Worm (Caenorhabditis elegans) whole organism, L1 larva: ENCODE measurements around the gene mel-46.
A peak's percentile ranks its signal among the peaks of the same experiment; 100 is the strongest.

Experiments
- F16B12.6 ChIP-seq: fragments of 150-350 bp; optimal IDR thresholded peaks from 2 replicates; lab custom pipeline; 2014; ENCODE audit warnings: missing biosample characterization, missing genetic modification characterization
- Y116A8C.19 ChIP-seq: sonication (generic microtip); optimal IDR thresholded peaks from 2 replicates; lab custom pipeline; 2016; ENCODE audit warnings: missing compliant biosample characterization, missing genetic modification characterization, borderline replicate concordance
- aha-1 ChIP-seq: fragments of 150-350 bp; optimal IDR thresholded peaks from 2 replicates; lab custom pipeline; 2014; ENCODE audit warnings: missing biosample characterization, missing genetic modification characterization
- alr-1 ChIP-seq: fragments of 200-800 bp; sonication (Bioruptor generic); optimal IDR thresholded peaks from 2 replicates; lab custom pipeline; 2018; ENCODE audit warnings: borderline replicate concordance, mild to moderate bottlenecking, missing genetic modification characterization, missing compliant biosample characterization
- ama-1 ChIP-seq: fragments of 150-350 bp; optimal IDR thresholded peaks from 2 replicates; lab custom pipeline; 2014
- ceh-63 ChIP-seq: fragments of 200-800 bp; sonication (Bioruptor generic); optimal IDR thresholded peaks from 2 replicates; lab custom pipeline; 2018; ENCODE audit warnings: mild to moderate bottlenecking, missing genetic modification characterization, missing compliant biosample characterization
- ceh-8 ChIP-seq: fragments of 200-800 bp; sonication (Bioruptor generic); optimal IDR thresholded peaks from 2 replicates; lab custom pipeline; 2018; ENCODE audit warnings: mild to moderate bottlenecking, missing genetic modification characterization, moderate library complexity, missing compliant biosample characterization
- ceh-82 ChIP-seq, 3 experiments: fragments of 150-350 bp in 1 of 3; sonication (generic microtip) in 2 of 3; optimal IDR thresholded peaks; 2 replicates each; lab custom pipeline; 2014 to 2017; ENCODE audit warnings: missing biosample characterization in 3 of 3, missing genetic modification characterization in 3 of 3
- ceh-88 ChIP-seq: fragments of 200-800 bp; sonication (Bioruptor generic); IDR thresholded peaks from 2 replicates; pipeline ENCODE4 v1.3.6; 2022; ENCODE audit warnings: missing genetic modification characterization, missing compliant biosample characterization
- ceh-90 ChIP-seq: sonication (generic microtip); optimal IDR thresholded peaks from 2 replicates; lab custom pipeline; 2016; ENCODE audit warnings: missing genetic modification characterization, missing compliant biosample characterization
- ces-1 ChIP-seq: fragments of 150-350 bp; optimal IDR thresholded peaks from 2 replicates; lab custom pipeline; 2014; ENCODE audit warnings: missing biosample characterization, missing genetic modification reagents, missing genetic modification characterization
- dpl-1 ChIP-seq, 3 experiments: fragments of 150-350 bp in 2 of 3; sonication (generic microtip) in 1 of 3; optimal IDR thresholded peaks; 2 replicates each; lab custom pipeline; 2014 to 2017; ENCODE audit warnings: missing biosample characterization in 3 of 3, missing genetic modification characterization in 3 of 3, missing genetic modification reagents in 3 of 3
- efl-1 ChIP-seq, 4 experiments: fragments of 150-350 bp; optimal IDR thresholded peaks in 3 of 4; peaks in 1 of 4; 1 replicate in 1 of 4; 2 replicates in 3 of 4; lab custom pipeline; 2014; ENCODE audit warnings: missing biosample characterization in 2 of 4, missing genetic modification characterization in 2 of 4, missing genetic modification reagents in 2 of 4
- efl-3 ChIP-seq: fragments of 200-800 bp; sonication (Bioruptor generic); optimal IDR thresholded peaks from 2 replicates; lab custom pipeline; 2018; ENCODE audit warnings: mild to moderate bottlenecking, missing genetic modification characterization, missing compliant biosample characterization
- egl-13 ChIP-seq: sonication (generic microtip); optimal IDR thresholded peaks from 2 replicates; lab custom pipeline; 2016; ENCODE audit warnings: missing genotype, missing genetic modification reagents, missing genetic modification characterization, missing compliant biosample characterization
- egl-27 ChIP-seq, 2 experiments: fragments of 150-350 bp in 1 of 2; sonication (generic microtip); optimal IDR thresholded peaks; 3 replicates each; lab custom pipeline; 2017 to 2018; ENCODE audit warnings: missing biosample characterization in 2 of 2, missing genetic modification characterization in 2 of 2, missing genetic modification reagents in 2 of 2
- elt-3 ChIP-seq, 6 experiments: fragments of 150-350 bp in 1 of 6; sonication (generic microtip); optimal IDR thresholded peaks; 2 replicates each; lab custom pipeline; 2017 to 2018; ENCODE audit warnings: missing biosample characterization in 6 of 6, missing genetic modification characterization in 6 of 6, inconsistent platforms in 1 of 6
- ets-5 ChIP-seq: fragments of 200-800 bp; sonication (Bioruptor generic); IDR thresholded peaks from 2 replicates; pipeline ENCODE4 v1.3.6; 2022; ENCODE audit warnings: missing genetic modification characterization, missing compliant biosample characterization
- fkh-4 ChIP-seq: sonication (generic microtip); optimal IDR thresholded peaks from 2 replicates; lab custom pipeline; 2016; ENCODE audit warnings: missing compliant biosample characterization, missing genetic modification characterization, borderline replicate concordance
- fkh-8 ChIP-seq: sonication (generic microtip); optimal IDR thresholded peaks from 2 replicates; lab custom pipeline; 2016; ENCODE audit warnings: mild to moderate bottlenecking, missing genetic modification characterization, missing compliant biosample characterization
- grh-1 ChIP-seq: fragments of 200-800 bp; sonication (Bioruptor generic); IDR thresholded peaks from 2 replicates; pipeline ENCODE4 v1.3.6; 2022; ENCODE audit warnings: missing genetic modification reagents, missing genetic modification characterization, missing compliant biosample characterization
- hlh-17 ChIP-seq: fragments of 200-800 bp; sonication (Bioruptor generic); optimal IDR thresholded peaks from 2 replicates; lab custom pipeline; 2018; ENCODE audit warnings: missing genetic modification characterization, mild to moderate bottlenecking, missing compliant biosample characterization, moderate library complexity, borderline replicate concordance
- hlh-4 ChIP-seq: sonication (generic microtip); optimal IDR thresholded peaks from 2 replicates; lab custom pipeline; 2016; ENCODE audit warnings: mild to moderate bottlenecking, missing genetic modification characterization, missing compliant biosample characterization
- hpl-2 ChIP-seq: fragments of 150-350 bp; optimal IDR thresholded peaks from 2 replicates; lab custom pipeline; 2014; ENCODE audit warnings: missing biosample characterization, missing genetic modification reagents, missing genetic modification characterization
- jun-1 ChIP-seq: fragments of 150-350 bp; optimal IDR thresholded peaks from 2 replicates; lab custom pipeline; 2014; ENCODE audit warnings: missing biosample characterization, missing genetic modification reagents, missing genetic modification characterization
- lin-14 ChIP-seq: fragments of 200-800 bp; sonication (Bioruptor generic); optimal IDR thresholded peaks from 2 replicates; lab custom pipeline; 2018; ENCODE audit warnings: mild to moderate bottlenecking, missing genetic modification characterization, moderate library complexity, missing compliant biosample characterization
- lin-39 ChIP-seq: fragments of 150-350 bp; optimal IDR thresholded peaks from 2 replicates; lab custom pipeline; 2014; ENCODE audit warnings: missing biosample characterization, missing genetic modification reagents, missing genetic modification characterization
- mab-9 ChIP-seq: fragments of 200-800 bp; sonication (Bioruptor generic); IDR thresholded peaks from 2 replicates; pipeline ENCODE4 v1.3.6; 2022; ENCODE audit warnings: missing genetic modification reagents, missing genetic modification characterization, missing compliant biosample characterization
- mef-2 ChIP-seq: fragments of 150-350 bp; optimal IDR thresholded peaks from 2 replicates; lab custom pipeline; 2014; ENCODE audit warnings: missing biosample characterization, missing genetic modification characterization
- nhr-12 ChIP-seq: sonication (generic microtip); optimal IDR thresholded peaks from 2 replicates; lab custom pipeline; 2017; ENCODE audit warnings: missing biosample characterization, missing genetic modification characterization
- nhr-20 ChIP-seq: sonication (generic microtip); optimal IDR thresholded peaks from 2 replicates; lab custom pipeline; 2016; ENCODE audit warnings: mild to moderate bottlenecking, missing genetic modification characterization, missing compliant biosample characterization
- nhr-47 ChIP-seq: sonication (generic microtip); optimal IDR thresholded peaks from 2 replicates; lab custom pipeline; 2016; ENCODE audit warnings: mild to moderate bottlenecking, missing genetic modification characterization, moderate library complexity, missing compliant biosample characterization
- nhr-71 ChIP-seq: sonication (generic microtip); optimal IDR thresholded peaks from 2 replicates; lab custom pipeline; 2016; ENCODE audit warnings: mild to moderate bottlenecking, missing genetic modification characterization, moderate library complexity, missing compliant biosample characterization
- nhr-77 ChIP-seq: fragments of 150-350 bp; optimal IDR thresholded peaks from 2 replicates; lab custom pipeline; 2014; ENCODE audit warnings: missing biosample characterization, missing genetic modification characterization
- nhr-84 ChIP-seq: sonication (generic microtip); optimal IDR thresholded peaks from 2 replicates; lab custom pipeline; 2017; ENCODE audit warnings: missing biosample characterization, missing genetic modification characterization
- nhr-85 ChIP-seq: sonication (generic microtip); peaks from one replicate; lab custom pipeline; 2016; ENCODE audit warnings: missing genetic modification characterization, inconsistent platforms, missing compliant biosample characterization
- nhr-90 ChIP-seq: sonication (generic microtip); optimal IDR thresholded peaks from 2 replicates; lab custom pipeline; 2016; ENCODE audit warnings: mild to moderate bottlenecking, missing genetic modification characterization, missing compliant biosample characterization; ENCODE audit not compliant: poor library complexity
- pag-3 ChIP-seq: sonication (generic microtip); optimal IDR thresholded peaks from 2 replicates; lab custom pipeline; 2017; ENCODE audit warnings: missing genetic modification characterization, mild to moderate bottlenecking, missing compliant biosample characterization, antibody characterized with exemption, borderline replicate concordance; ENCODE audit not compliant: insufficient read depth
- pqm-1 ChIP-seq: sonication (generic microtip); optimal IDR thresholded peaks from 3 replicates; lab custom pipeline; 2017; ENCODE audit warnings: missing biosample characterization, missing genetic modification characterization
- rnt-1 ChIP-seq: sonication (generic microtip); optimal IDR thresholded peaks from 2 replicates; lab custom pipeline; 2016; ENCODE audit warnings: mild to moderate bottlenecking, missing genetic modification characterization, moderate library complexity, missing compliant biosample characterization
- skn-1 ChIP-seq: fragments of 150-350 bp; optimal IDR thresholded peaks from 2 replicates; lab custom pipeline; 2014; ENCODE audit warnings: missing biosample characterization, missing genetic modification characterization
- snpc-4 ChIP-seq: fragments of 150-350 bp; optimal IDR thresholded peaks from 2 replicates; lab custom pipeline; 2014; ENCODE audit warnings: missing biosample characterization, missing genetic modification characterization
- sptf-1 ChIP-seq: fragments of 150-350 bp; optimal IDR thresholded peaks from 2 replicates; lab custom pipeline; 2014; ENCODE audit warnings: missing biosample characterization, missing genetic modification characterization
- swsn-7 ChIP-seq: sonication (generic microtip); optimal IDR thresholded peaks from 2 replicates; lab custom pipeline; 2016; ENCODE audit warnings: missing genetic modification characterization, missing compliant biosample characterization
- tlp-1 ChIP-seq: fragments of 150-350 bp; optimal IDR thresholded peaks from 2 replicates; lab custom pipeline; 2014; ENCODE audit warnings: missing biosample characterization, missing genetic modification characterization
- unc-130 ChIP-seq: fragments of 150-350 bp; optimal IDR thresholded peaks from 2 replicates; lab custom pipeline; 2017; ENCODE audit warnings: missing biosample characterization, missing genetic modification characterization, inconsistent platforms
- unc-62 ChIP-seq: fragments of 150-350 bp; optimal IDR thresholded peaks from 2 replicates; lab custom pipeline; 2014; ENCODE audit warnings: missing biosample characterization, missing genetic modification reagents, missing genetic modification characterization
- zag-1 ChIP-seq: fragments of 150-350 bp; optimal IDR thresholded peaks from 2 replicates; lab custom pipeline; 2014; ENCODE audit warnings: missing biosample characterization, missing genetic modification characterization

Gene mel-46

ce11 chrIV:16867223-16867622 lies 3.9 kb upstream of the mel-46 start, which contains the start of gene T06A10.107:
T06A10.107 (plus strand) TSS chrIV:16867523.
- no peak for TF ChIP-seq lin-14 (GFP tag; lab: Kevin White, UChicago)
- TF ChIP-seq snpc-4 (tag; lab: Kevin White, UChicago) = no peak
- no peak for TF ChIP-seq mab-9 (GFP tag; lab: Robert Waterston, UW)
- TF ChIP-seq unc-62 (GFP tag; lab: Kevin White, UChicago) = no peak
- no peak for TF ChIP-seq efl-3 (GFP tag; lab: Kevin White, UChicago)
- no peak for TF ChIP-seq skn-1 (tag; lab: Kevin White, UChicago)
- TF ChIP-seq tlp-1 (tag; lab: Kevin White, UChicago) = no peak
- no peak for TF ChIP-seq Y116A8C.19 (tag; lab: Kevin White, UChicago)
- TF ChIP-seq nhr-47 (tag; lab: Kevin White, UChicago) = no peak
- TF ChIP-seq hlh-17 (GFP tag; lab: Kevin White, UChicago) = no peak
- TF ChIP-seq ceh-88 (GFP tag; lab: Robert Waterston, UW) = no peak
- no peak for TF ChIP-seq elt-3 (tag; optimal IDR thresholded peaks at IDR 0.05; lab: Kevin White, UChicago)
- TF ChIP-seq ceh-90 (tag; lab: Kevin White, UChicago) = no peak
- no peak for TF ChIP-seq nhr-12 (tag; lab: Kevin White, UChicago)
- no peak for TF ChIP-seq fkh-4 (tag; lab: Kevin White, UChicago)
- no peak for TF ChIP-seq hlh-4 (tag; lab: Kevin White, UChicago)
- no peak for TF ChIP-seq pqm-1 (tag; lab: Kevin White, UChicago)
- TF ChIP-seq dpl-1 (GFP tag; optimal IDR thresholded peaks at IDR 0.05; lab: Kevin White, UChicago) = no peak
- TF ChIP-seq nhr-77 (tag; lab: Kevin White, UChicago) = no peak

ce11 chrIV:16865487-16865886 lies 2.2 kb upstream of the mel-46 start, which contains the start of gene gtsf-1:
gtsf-1 (plus strand) TSS chrIV:16865840.
- TF ChIP-seq pqm-1 (tag; lab: Kevin White, UChicago) (no peak), ces-1 (GFP tag; lab: Kevin White, UChicago) (no peak), jun-1 (tag; lab: Kevin White, UChicago) (peak; percentile 74), snpc-4 (tag; lab: Kevin White, UChicago) (no peak), lin-14 (GFP tag; lab: Kevin White, UChicago) (no peak), pag-3 (tag; lab: Kevin White, UChicago) (no peak), nhr-90 (tag; lab: Kevin White, UChicago) (peak; percentile 77), elt-3 (tag; optimal IDR thresholded peaks at IDR 0.05; lab: Kevin White, UChicago) (peak in 1 of 6 experiments; percentile 7), nhr-47 (tag; lab: Kevin White, UChicago) (peak; percentile 81), ceh-8 (GFP tag; lab: Kevin White, UChicago) (no peak), fkh-8 (tag; lab: Kevin White, UChicago) (peak; percentile 74), swsn-7 (peak; percentile 77), nhr-71 (tag; lab: Kevin White, UChicago) (peak; percentile 85), mef-2 (tag; lab: Kevin White, UChicago) (peak; percentile 57), egl-13 (tag; lab: Kevin White, UChicago) (no peak), nhr-84 (tag; lab: Kevin White, UChicago) (no peak), alr-1 (no peak), grh-1 (GFP tag; lab: Robert Waterston, UW) (peak; percentile 39; the same call in 1 of the 2 replicates), dpl-1 (GFP tag; optimal IDR thresholded peaks at IDR 0.05; lab: Kevin White, UChicago) (peak; percentile 59 to 77 (median 70)), nhr-20 (peak; percentile 72), ets-5 (GFP tag; lab: Robert Waterston, UW) (no peak), unc-130 (tag; lab: Kevin White, UChicago) (peak; percentile 82), sptf-1 (tag; lab: Kevin White, UChicago) (no peak), ceh-82 (tag; optimal IDR thresholded peaks at IDR 0.05; lab: Kevin White, UChicago) (peak; percentile 83 to 91 (median 83)), ceh-63 (GFP tag; lab: Kevin White, UChicago) (no peak), zag-1 (tag; lab: Kevin White, UChicago) (no peak), F16B12.6 (tag; lab: Kevin White, UChicago) (peak; percentile 64), aha-1 (tag; lab: Kevin White, UChicago) (no peak), efl-3 (GFP tag; lab: Kevin White, UChicago) (no peak), ama-1 (lab: Kevin White, UChicago) (no peak), egl-27 (tag; optimal IDR thresholded peaks at IDR 0.05; lab: Kevin White, UChicago) (no peak), lin-39 (tag; lab: Kevin White, UChicago) (peak; percentile 55), rnt-1 (tag; lab: Kevin White, UChicago) (peak; percentile 92), efl-1 (optimal IDR thresholded peaks at IDR 0.05; lab: Kevin White, UChicago) (peak; percentile 76 to 79), efl-1 (GFP tag; optimal IDR thresholded peaks at IDR 0.05 in 1 of 2; lab: Kevin White, UChicago) (peak; percentile 70 to 97), fkh-4 (tag; lab: Kevin White, UChicago) (no peak), hpl-2 (GFP tag; lab: Kevin White, UChicago) (peak; percentile 53), nhr-85 (tag; lab: Kevin White, UChicago) (peak; percentile 83)
